Worm (Caenorhabditis elegans) whole organism, L1 larva: ENCODE data around the gene sra-10.

ENCODE experiments used
- blmp-1 ChIP-seq: fragments of 150-350 bp; optimal IDR thresholded peaks from 2 replicates; lab custom pipeline; 2014; ENCODE audit warnings: missing biosample characterization, missing genetic modification characterization
- ces-1 ChIP-seq: fragments of 150-350 bp; optimal IDR thresholded peaks from 2 replicates; lab custom pipeline; 2014; ENCODE audit warnings: missing biosample characterization, missing genetic modification reagents, missing genetic modification characterization
- dsc-1 ChIP-seq: sonication (generic microtip); optimal IDR thresholded peaks from 2 replicates; lab custom pipeline; 2016; ENCODE audit warnings: mild to moderate bottlenecking, missing genetic modification characterization, missing compliant biosample characterization
- lin-13 ChIP-seq: fragments of 150-350 bp; optimal IDR thresholded peaks from 2 replicates; lab custom pipeline; 2014; ENCODE audit warnings: missing biosample characterization, missing genetic modification reagents, missing genetic modification characterization
- lir-3 ChIP-seq: sonication (generic microtip); optimal IDR thresholded peaks from 2 replicates; lab custom pipeline; 2016; ENCODE audit warnings: mild to moderate bottlenecking, missing genetic modification characterization, moderate library complexity, missing compliant biosample characterization; ENCODE audit not compliant: poor library complexity
- nhr-11 ChIP-seq: fragments of 150-350 bp; optimal IDR thresholded peaks from 2 replicates; lab custom pipeline; 2014; ENCODE audit warnings: missing biosample characterization, missing genetic modification characterization
- nhr-19 ChIP-seq: fragments of 200-800 bp; sonication (Bioruptor generic); conservative IDR thresholded peaks from 2 replicates; pipeline ENCODE4 v1.3.6; 2022; ENCODE audit warnings: missing genetic modification characterization, missing compliant biosample characterization
- snpc-4 ChIP-seq: fragments of 150-350 bp; optimal IDR thresholded peaks from 2 replicates; lab custom pipeline; 2014; ENCODE audit warnings: missing biosample characterization, missing genetic modification characterization
- ztf-11 ChIP-seq, 2 experiments: sonication (generic microtip); optimal IDR thresholded peaks; 2 replicates each; lab custom pipeline; 2016 to 2017; ENCODE audit warnings: missing genetic modification characterization in 2 of 2, missing biosample characterization in 1 of 2, missing compliant biosample characterization in 1 of 2
- ztf-4 ChIP-seq: fragments of 150-350 bp; optimal IDR thresholded peaks from 2 replicates; lab custom pipeline; 2014; ENCODE audit warnings: missing biosample characterization, missing genetic modification characterization

sra-10 gene

ce11 chrII:10851110-10851509 is 43.8 kb downstream of the sra-10 start (continued):
- TF ChIP-seq nhr-19 (GFP tag; lab: Robert Waterston, UW): peak; percentile 68

ce11 chrII:10849903-10850302 is 45.0 kb downstream of the sra-10 start, which contains the start of gene M106.2:
Gene M106.2 (minus strand): TSS chrII:10850003.
- no peak for TF ChIP-seq lin-13 (GFP tag; lab: Kevin White, UChicago)
- TF ChIP-seq ztf-11 (tag; optimal IDR thresholded peaks at IDR 0.05; lab: Kevin White, UChicago): no peak
- TF ChIP-seq, all 84 proteins: peak for 0

ce11 chrII:10847057-10847456 is 47.8 kb downstream of the sra-10 start:
- TF ChIP-seq snpc-4 (peak; percentile 63), dsc-1 (no peak)

- TF ChIP-seq ces-1 (GFP tag; lab: Kevin White, UChicago) (no peak), blmp-1 (no peak), ztf-4 (tag; lab: Kevin White, UChicago) (no peak), nhr-11 (tag; lab: Kevin White, UChicago) (no peak), ztf-11 (tag; optimal IDR thresholded peaks at IDR 0.05; lab: Kevin White, UChicago) (no peak), lir-3 (tag; lab: Kevin White, UChicago) (no peak)
Measured at ce11 chrII:10843527-10843926, 51.4 kb downstream of the sra-10 start, which contains the start of gene M106.8. Gene M106.8 (minus strand): TSS chrII:10843627.
